Fruit fly (Drosophila melanogaster) whole organism, embryonic: ENCODE data around the gene Ccp84Ac.

ENCODE experiments used
- Atf3 ChIP-seq: fragments of 200-800 bp; sonication (Bioruptor generic); optimal IDR thresholded peaks from 3 replicates; lab custom pipeline; 2016; ENCODE audit warnings: missing biosample characterization, missing genetic modification characterization
- BEAF-32 ChIP-seq: fragments of 200-800 bp; sonication (Bioruptor generic); optimal IDR thresholded peaks from 3 replicates; lab custom pipeline; 2017; ENCODE audit warnings: missing biosample characterization, missing genetic modification characterization, mild to moderate bottlenecking, moderate library complexity, missing genetic modification reagents
- CG11504 ChIP-seq: fragments of 200-800 bp; sonication (Bioruptor generic); optimal IDR thresholded peaks from 3 replicates; lab custom pipeline; 2019; ENCODE audit warnings: missing biosample characterization, mild to moderate bottlenecking, missing genetic modification characterization, moderate library complexity
- CG12391 ChIP-seq: fragments of 200-800 bp; sonication (Bioruptor generic); optimal IDR thresholded peaks from 3 replicates; lab custom pipeline; 2018; ENCODE audit warnings: missing biosample characterization, mild to moderate bottlenecking, missing genetic modification characterization, moderate library complexity
- CG14441 ChIP-seq: fragments of 200-800 bp; sonication (Bioruptor generic); IDR thresholded peaks from 2 replicates; pipeline ENCODE4 v1.3.6; 2022; ENCODE audit warnings: missing biosample characterization, missing genetic modification characterization
- CG17829 ChIP-seq: fragments of 200-800 bp; optimal IDR thresholded peaks from 2 replicates; lab custom pipeline; 2019; ENCODE audit warnings: missing biosample characterization, mild to moderate bottlenecking, missing genetic modification characterization, moderate library complexity
- CG18262 ChIP-seq: fragments of 200-800 bp; optimal IDR thresholded peaks from 3 replicates; lab custom pipeline; 2019; ENCODE audit warnings: missing biosample characterization, mild to moderate bottlenecking, missing genetic modification characterization, moderate library complexity
- CG18599 ChIP-seq: fragments of 200-800 bp; sonication (Bioruptor generic); optimal IDR thresholded peaks from 3 replicates; lab custom pipeline; 2017; ENCODE audit warnings: missing biosample characterization, missing genetic modification characterization, mild to moderate bottlenecking, moderate library complexity, missing genetic modification reagents
- CG2202 ChIP-seq: fragments of 200-800 bp; sonication (Bioruptor generic); optimal IDR thresholded peaks from 2 replicates; lab custom pipeline; 2018; ENCODE audit warnings: missing biosample characterization, mild to moderate bottlenecking, missing genetic modification characterization
- CG2875 ChIP-seq: fragments of 200-800 bp; sonication (Bioruptor generic); optimal IDR thresholded peaks from 2 replicates; lab custom pipeline; 2017; ENCODE audit warnings: missing biosample characterization, mild to moderate bottlenecking, missing genetic modification characterization, missing genetic modification reagents
- CG2889 ChIP-seq: fragments of 200-800 bp; sonication (Bioruptor generic); IDR thresholded peaks from 3 replicates; pipeline ENCODE4 v1.3.6; 2022; ENCODE audit warnings: missing biosample characterization, missing genetic modification characterization
- CG30431 ChIP-seq: fragments of 200-800 bp; sonication (Bioruptor generic); optimal IDR thresholded peaks from 2 replicates; lab custom pipeline; 2017; ENCODE audit warnings: missing biosample characterization, missing genetic modification characterization
- CG33557 ChIP-seq: fragments of 200-800 bp; sonication (Bioruptor generic); optimal IDR thresholded peaks from 2 replicates; lab custom pipeline; 2019; ENCODE audit warnings: missing biosample characterization, mild to moderate bottlenecking, missing genetic modification characterization, moderate library complexity
- CG34422 ChIP-seq: fragments of 200-800 bp; sonication (Bioruptor generic); IDR thresholded peaks from 3 replicates; pipeline ENCODE4 v1.3.6; 2022; ENCODE audit warnings: missing biosample characterization, missing genetic modification characterization
- CG3995 ChIP-seq: fragments of 200-800 bp; sonication (Bioruptor generic); optimal IDR thresholded peaks from 3 replicates; lab custom pipeline; 2016; ENCODE audit warnings: missing biosample characterization, missing genetic modification characterization
- CG6175 ChIP-seq: fragments of 200-800 bp; sonication (Bioruptor generic); IDR thresholded peaks from 3 replicates; pipeline ENCODE4 v1.3.6; 2022; ENCODE audit warnings: missing biosample characterization, missing genetic modification characterization
- CG6254 ChIP-seq: fragments of 200-800 bp; sonication (Bioruptor generic); optimal IDR thresholded peaks from 3 replicates; lab custom pipeline; 2017; ENCODE audit warnings: mild to moderate bottlenecking, missing biosample characterization, missing genetic modification reagents, missing genetic modification characterization
- CG6689 ChIP-seq: fragments of 200-800 bp; sonication (Bioruptor generic); IDR thresholded peaks from 2 replicates; pipeline ENCODE4 v1.3.6; 2022; ENCODE audit warnings: missing biosample characterization, missing genetic modification characterization
- CG7987 ChIP-seq: fragments of 200-800 bp; sonication (Bioruptor generic); optimal IDR thresholded peaks from 2 replicates; lab custom pipeline; 2018; ENCODE audit warnings: missing biosample characterization, mild to moderate bottlenecking, missing genetic modification characterization, moderate library complexity
- D ChIP-seq, 2 experiments: fragments of 200-800 bp in 1 of 2; fragments of >200 bp in 1 of 2; sonication (Bioruptor generic) in 1 of 2; optimal IDR thresholded peaks; 2 replicates in 1 of 2; 3 replicates in 1 of 2; lab custom pipeline; 2017; ENCODE audit warnings: mild to moderate bottlenecking in 1 of 2, missing biosample characterization in 1 of 2, missing genetic modification characterization in 1 of 2, missing genetic modification reagents in 1 of 2
- D19A ChIP-seq: fragments of 200-800 bp; optimal IDR thresholded peaks from 3 replicates; lab custom pipeline; 2019; ENCODE audit warnings: missing biosample characterization, mild to moderate bottlenecking, missing genetic modification characterization, moderate library complexity
- Dp ChIP-seq: fragments of 200-800 bp; sonication (Bioruptor generic); optimal IDR thresholded peaks from 2 replicates; lab custom pipeline; 2018; ENCODE audit warnings: missing biosample characterization, mild to moderate bottlenecking, missing genetic modification characterization, moderate library complexity
- E2f2 ChIP-seq: fragments of 200-800 bp; sonication (Bioruptor generic); IDR thresholded peaks from 2 replicates; pipeline ENCODE4 v1.3.6; 2022; ENCODE audit warnings: missing biosample characterization, missing genetic modification characterization
- Hr78 ChIP-seq, 2 experiments: fragments of 200-800 bp in 1 of 2; fragments of >200 bp in 1 of 2; sonication (Bioruptor generic) in 1 of 2; optimal IDR thresholded peaks; 2 replicates each; lab custom pipeline; 2017 to 2019; ENCODE audit warnings: missing biosample characterization in 2 of 2, missing genetic modification characterization in 2 of 2, mild to moderate bottlenecking in 1 of 2, moderate library complexity in 1 of 2
- NC2β ChIP-seq: fragments of 200-800 bp; sonication (Bioruptor generic); optimal IDR thresholded peaks from 2 replicates; lab custom pipeline; 2016; ENCODE audit warnings: missing biosample characterization, missing genetic modification characterization
- Poxn ChIP-seq: fragments of 200-800 bp; sonication (Bioruptor generic); IDR thresholded peaks from 2 replicates; pipeline ENCODE4 v1.3.6; 2022; ENCODE audit warnings: missing biosample characterization, missing genetic modification characterization
- Rfx ChIP-seq: fragments of 200-800 bp; sonication (Bioruptor generic); IDR thresholded peaks from 2 replicates; pipeline ENCODE4 v1.3.6; 2022; ENCODE audit warnings: missing biosample characterization, missing genetic modification characterization
- Six4 ChIP-seq: fragments of 200-800 bp; sonication (Bioruptor generic); optimal IDR thresholded peaks from 2 replicates; lab custom pipeline; 2016; ENCODE audit warnings: missing biosample characterization, missing genetic modification characterization
- Trl ChIP-seq, 3 experiments: fragments of >200 bp in 2 of 3; fragments of 200-800 bp in 1 of 3; sonication (Bioruptor generic) in 1 of 3; optimal IDR thresholded peaks; 2 replicates in 1 of 3; 3 replicates in 2 of 3; lab custom pipeline; 2016 to 2017; ENCODE audit warnings: missing biosample characterization in 1 of 3, missing genetic modification characterization in 1 of 3
- ac ChIP-seq: fragments of 200-800 bp; sonication (Bioruptor generic); optimal IDR thresholded peaks from 3 replicates; lab custom pipeline; 2017; ENCODE audit warnings: missing biosample characterization, mild to moderate bottlenecking, missing genetic modification characterization
- ara ChIP-seq: fragments of 200-800 bp; sonication (Bioruptor generic); IDR thresholded peaks from 2 replicates; pipeline ENCODE4 v1.3.6; 2022; ENCODE audit warnings: missing biosample characterization, missing genetic modification characterization
- bsh ChIP-seq, 2 experiments: fragments of 200-800 bp; sonication (Bioruptor generic); optimal IDR thresholded peaks; 2 replicates each; lab custom pipeline; 2017 to 2018; ENCODE audit warnings: mild to moderate bottlenecking in 2 of 2, missing biosample characterization in 2 of 2, missing genetic modification characterization in 2 of 2, moderate library complexity in 1 of 2
- btn ChIP-seq: fragments of 200-800 bp; sonication (Bioruptor generic); optimal IDR thresholded peaks from 2 replicates; lab custom pipeline; 2016; ENCODE audit warnings: missing biosample characterization, missing genetic modification characterization
- cato ChIP-seq: fragments of 200-800 bp; sonication (Bioruptor generic); optimal IDR thresholded peaks from 2 replicates; lab custom pipeline; 2016; ENCODE audit warnings: missing biosample characterization, missing genetic modification characterization, borderline replicate concordance
- disco-r ChIP-seq: fragments of 200-800 bp; sonication (Bioruptor generic); optimal IDR thresholded peaks from 2 replicates; lab custom pipeline; 2016; ENCODE audit warnings: missing biosample characterization, missing genetic modification characterization
- dpn ChIP-seq, 2 experiments: fragments of 200-800 bp; sonication (Bioruptor generic); optimal IDR thresholded peaks; 3 replicates each; lab custom pipeline; 2016; ENCODE audit warnings: missing biosample characterization in 2 of 2, missing genetic modification characterization in 2 of 2
- gcm ChIP-seq: fragments of 200-800 bp; sonication (Bioruptor generic); optimal IDR thresholded peaks from 2 replicates; lab custom pipeline; 2019; ENCODE audit warnings: missing biosample characterization, mild to moderate bottlenecking, missing genetic modification characterization, moderate library complexity
- gem ChIP-seq: fragments of 200-800 bp; sonication (Bioruptor generic); optimal IDR thresholded peaks from 2 replicates; lab custom pipeline; 2019; ENCODE audit warnings: missing biosample characterization, mild to moderate bottlenecking, missing genetic modification characterization, moderate library complexity
- grn ChIP-seq: fragments of 200-800 bp; sonication (Bioruptor generic); optimal IDR thresholded peaks from 3 replicates; lab custom pipeline; 2017; ENCODE audit warnings: missing biosample characterization, missing genetic modification characterization
- gsb-n ChIP-seq: fragments of 200-800 bp; sonication (Bioruptor generic); optimal IDR thresholded peaks from 3 replicates; lab custom pipeline; 2018; ENCODE audit warnings: missing biosample characterization, mild to moderate bottlenecking, missing genetic modification characterization
- kni ChIP-seq: fragments of 200-800 bp; sonication (Bioruptor generic); optimal IDR thresholded peaks from 3 replicates; lab custom pipeline; 2017; ENCODE audit warnings: mild to moderate bottlenecking, missing biosample characterization, missing genetic modification reagents, missing genetic modification characterization
- lola ChIP-seq, 3 experiments: fragments of >200 bp in 2 of 3; fragments of 200-800 bp in 1 of 3; sonication (Bioruptor generic) in 1 of 3; optimal IDR thresholded peaks; 2 replicates each; lab custom pipeline; 2017 to 2019; ENCODE audit warnings: missing biosample characterization in 3 of 3, missing genetic modification characterization in 3 of 3, mild to moderate bottlenecking in 1 of 3, moderate library complexity in 1 of 3
- nerfin-2 ChIP-seq: fragments of 200-800 bp; sonication (Bioruptor generic); IDR thresholded peaks from 2 replicates; pipeline ENCODE4 v1.3.6; 2022; ENCODE audit warnings: missing biosample characterization, missing genetic modification characterization; ENCODE audit not compliant: partially characterized antibody
- pnt ChIP-seq: fragments of 200-800 bp; sonication (Bioruptor generic); optimal IDR thresholded peaks from 3 replicates; lab custom pipeline; 2016; ENCODE audit warnings: missing biosample characterization, missing genetic modification characterization
- sens ChIP-seq: fragments of 200-800 bp; sonication (Bioruptor generic); peaks from one replicate; lab custom pipeline; 2016; ENCODE audit warnings: missing biosample characterization, missing genetic modification characterization
- tin ChIP-seq: fragments of 200-800 bp; sonication (Bioruptor generic); optimal IDR thresholded peaks from 3 replicates; lab custom pipeline; 2016; ENCODE audit warnings: missing biosample characterization, missing genetic modification characterization
- wek ChIP-seq: fragments of 200-800 bp; sonication (Bioruptor generic); optimal IDR thresholded peaks from 3 replicates; lab custom pipeline; 2018; ENCODE audit warnings: missing biosample characterization, mild to moderate bottlenecking, missing genetic modification characterization, moderate library complexity
- zfh1 ChIP-seq: fragments of 200-800 bp; sonication (Bioruptor generic); IDR thresholded peaks from 3 replicates; pipeline ENCODE4 v1.3.6; 2022; ENCODE audit warnings: missing biosample characterization, missing genetic modification characterization
- zfh2 ChIP-seq: fragments of 200-800 bp; sonication (Bioruptor generic); optimal IDR thresholded peaks from 2 replicates; lab custom pipeline; 2016; ENCODE audit warnings: missing biosample characterization, missing genetic modification characterization

The Ccp84Ac gene

dm6 chr3R:6674548-6674947, 21.5 kb downstream of the Ccp84Ac start:
- no peak for TF ChIP-seq CG2202 (tag; lab: Kevin White, UChicago)
- no peak for TF ChIP-seq CG2889 (GFP tag; lab: Robert Waterston, UW)
- TF ChIP-seq gcm = peak; percentile 0
- TF ChIP-seq CG33557 (GFP tag; lab: Kevin White, UChicago) = peak; percentile 1
- TF ChIP-seq Rfx (GFP tag; lab: Robert Waterston, UW) = no peak
- no peak for TF ChIP-seq pnt (GFP tag; lab: Kevin White, UChicago)
- TF ChIP-seq NC2β (GFP tag; lab: Kevin White, UChicago) = no peak
- TF ChIP-seq CG11504 (tag; lab: Kevin White, UChicago) = no peak
- TF ChIP-seq CG14441 (GFP tag; lab: Robert Waterston, UW) = no peak
- TF ChIP-seq wek = no peak
- TF ChIP-seq nerfin-2 (GFP tag; lab: Robert Waterston, UW) = no peak
- TF ChIP-seq gem (tag; lab: Kevin White, UChicago) = peak; percentile 62
- peak; percentile 51 for TF ChIP-seq CG17829
- TF ChIP-seq btn (GFP tag; lab: Kevin White, UChicago) = no peak
- no peak for TF ChIP-seq D (optimal IDR thresholded peaks at IDR 0.05; lab: Kevin White, UChicago)
- peak; percentile 30 for TF ChIP-seq D (GFP tag; optimal IDR thresholded peaks at IDR 0.05; lab: Kevin White, UChicago)
- TF ChIP-seq kni (GFP tag; lab: Kevin White, UChicago) = no peak
- peak; percentile 41 for TF ChIP-seq CG2875
- TF ChIP-seq CG18599 (GFP tag; lab: Kevin White, UChicago) = no peak
- TF ChIP-seq CG6254 (GFP tag; lab: Kevin White, UChicago) = peak; percentile 6
- TF ChIP-seq grn (GFP tag; lab: Kevin White, UChicago) = no peak
- no peak for TF ChIP-seq ac (GFP tag; lab: Kevin White, UChicago)
- TF ChIP-seq Trl (optimal IDR thresholded peaks at IDR 0.05; lab: Kevin White, UChicago) = no peak
- TF ChIP-seq Trl (GFP tag; optimal IDR thresholded peaks at IDR 0.05; lab: Kevin White, UChicago) = no peak
- peak; percentile 4 for TF ChIP-seq tin (GFP tag; lab: Kevin White, UChicago)
- no peak for TF ChIP-seq Dp
- no peak for TF ChIP-seq disco-r (GFP tag; lab: Kevin White, UChicago)
- TF ChIP-seq CG34422 = 0 out of 3 replicates have a peak, but pooled peaks have one; percentile 31
- TF ChIP-seq CG12391 (tag; lab: Kevin White, UChicago) = peak; percentile 25
- TF ChIP-seq bsh (GFP tag; optimal IDR thresholded peaks at IDR 0.05; lab: Kevin White, UChicago) = peak in 1 of 2 experiments; percentile 72
- no peak for TF ChIP-seq dpn (GFP tag; optimal IDR thresholded peaks at IDR 0.05; lab: Kevin White, UChicago)
- peak; percentile 9 for TF ChIP-seq Six4 (GFP tag; lab: Kevin White, UChicago)
- no peak for TF ChIP-seq BEAF-32 (GFP tag; lab: Kevin White, UChicago)
- no peak for TF ChIP-seq CG6175 (GFP tag; lab: Robert Waterston, UW)
- TF ChIP-seq cato (GFP tag; lab: Kevin White, UChicago) = no peak
- peak; percentile 53 for TF ChIP-seq D19A (tag; lab: Kevin White, UChicago)
- peak; percentile 65 for TF ChIP-seq CG18262 (tag; lab: Kevin White, UChicago)
- peak in 1 of 3 experiments; percentile 64 for TF ChIP-seq lola (GFP tag; optimal IDR thresholded peaks at IDR 0.05; lab: Kevin White, UChicago)
- no peak for TF ChIP-seq zfh2 (GFP tag; lab: Kevin White, UChicago)
- TF ChIP-seq ara (GFP tag; lab: Robert Waterston, UW) = peak; percentile 41; the same call in 1 of the 2 replicates
- TF ChIP-seq gsb-n = peak; percentile 29
- TF ChIP-seq Poxn (GFP tag; lab: Robert Waterston, UW) = no peak
- TF ChIP-seq Hr78 (GFP tag; optimal IDR thresholded peaks at IDR 0.05; lab: Kevin White, UChicago) = peak in 1 of 2 experiments; percentile 12
- peak; percentile 36; the same call in 1 of the 2 replicates for TF ChIP-seq CG6689 (GFP tag; lab: Robert Waterston, UW)
- TF ChIP-seq zfh1 (GFP tag; lab: Robert Waterston, UW) = 0 out of 3 replicates have a peak, but pooled peaks have one; percentile 12
- TF ChIP-seq CG3995 (GFP tag; lab: Kevin White, UChicago) = no peak
- TF ChIP-seq CG30431 (GFP tag; lab: Kevin White, UChicago) = no peak
- TF ChIP-seq E2f2 (GFP tag; lab: Robert Waterston, UW) = no peak
- peak; percentile 79 for TF ChIP-seq sens
- TF ChIP-seq Atf3 (GFP tag; lab: Kevin White, UChicago) = no peak
- TF ChIP-seq CG7987 (GFP tag; lab: Kevin White, UChicago) = no peak
